Worm (Caenorhabditis elegans): ENCODE data around the gene mrpl-22.
A peak's percentile ranks its signal among the peaks of the same experiment; 100 is the strongest.

The mrpl-22 gene

ce11 chrIII:10638339-10639021, 23.2 kb downstream of the mrpl-22 start, which contains the start of gene Y39A1A.27:
Gene Y39A1A.27, plus strand, starts transcription at chrIII:10638971.
- TF ChIP-seq sem-4 (tag; optimal IDR thresholded peaks at IDR 0.05) (no peak), unc-55 (GFP tag; optimal IDR thresholded peaks at IDR 0.05) (peak; percentile 60), ztf-4 (tag; optimal IDR thresholded peaks at IDR 0.05) (no peak)

ce11 chrIII:10642781-10643180, 27.5 kb downstream of the mrpl-22 start, which contains the start of the genes dhs-11 and orc-1:
Gene dhs-11, minus strand, starts transcription at chrIII:10642865.
Gene orc-1, plus strand, starts transcription at chrIII:10643129.
- TF ChIP-seq sma-9 (GFP tag; optimal IDR thresholded peaks at IDR 0.05) (no peak), sma-9 (tag; optimal IDR thresholded peaks at IDR 0.05) (no peak), unc-62 (GFP tag; optimal IDR thresholded peaks at IDR 0.05) (no peak), ceh-16 (tag; optimal IDR thresholded peaks at IDR 0.05) (no peak), elt-1 (tag; optimal IDR thresholded peaks at IDR 0.05) (no peak), C34F6.9 (tag; optimal IDR thresholded peaks at IDR 0.05) (peak; percentile 77), nhr-129 (tag; optimal IDR thresholded peaks at IDR 0.05) (peak; percentile 51), nhr-21 (tag; optimal IDR thresholded peaks at IDR 0.05) (peak; percentile 10), elt-3 (tag; optimal IDR thresholded peaks at IDR 0.05) (no peak), crh-2 (tag; optimal IDR thresholded peaks at IDR 0.05) (peak; percentile 25), egl-27 (tag; optimal IDR thresholded peaks at IDR 0.05) (no peak), peb-1 (tag; optimal IDR thresholded peaks at IDR 0.05) (no peak), skn-1 (tag; optimal IDR thresholded peaks at IDR 0.05) (no peak), ztf-11 (tag; optimal IDR thresholded peaks at IDR 0.05) (no peak), alr-1 (tag; optimal IDR thresholded peaks at IDR 0.05) (no peak), ZK546.5 (tag; optimal IDR thresholded peaks at IDR 0.05) (no peak), fos-1 (tag; optimal IDR thresholded peaks at IDR 0.05) (peak; percentile 13), lin-11 (tag; optimal IDR thresholded peaks at IDR 0.05) (peak; percentile 52), ztf-1 (GFP tag; conservative IDR thresholded peaks at IDR 0.05) (no peak), ama-1 (optimal IDR thresholded peaks at IDR 0.05) (no peak), nhr-25 (tag; optimal IDR thresholded peaks at IDR 0.05) (peak; percentile 50), snpc-4 (tag; optimal IDR thresholded peaks at IDR 0.05) (no peak), lsy-2 (tag; optimal IDR thresholded peaks at IDR 0.05) (peak; percentile 91 to 99), gmeb-1 (tag; optimal IDR thresholded peaks at IDR 0.05) (peak; percentile 87), mab-5 (tag; optimal IDR thresholded peaks at IDR 0.05) (no peak), unc-55 (GFP tag; optimal IDR thresholded peaks at IDR 0.05) (peak; percentile 82), zag-1 (tag; optimal IDR thresholded peaks at IDR 0.05) (no peak), ztf-4 (tag; optimal IDR thresholded peaks at IDR 0.05) (no peak), nhr-10 (tag; optimal IDR thresholded peaks at IDR 0.05) (no peak), sma-3 (GFP tag; optimal IDR thresholded peaks at IDR 0.05) (peak; percentile 15), nhr-11 (tag; optimal IDR thresholded peaks at IDR 0.05) (no peak), nhr-77 (tag; optimal IDR thresholded peaks at IDR 0.05) (no peak), mbf-1 (tag; optimal IDR thresholded peaks at IDR 0.05) (no peak), lin-13 (GFP tag; optimal IDR thresholded peaks at IDR 0.05) (peak; percentile 37), nhr-23 (tag; optimal IDR thresholded peaks at IDR 0.05) (no peak)

- TF ChIP-seq ceh-16 (tag; optimal IDR thresholded peaks at IDR 0.05): no peak
- TF ChIP-seq C34F6.9 (tag; optimal IDR thresholded peaks at IDR 0.05): peak; percentile 19
- peak in 1 of 2 experiments; percentile 45 for TF ChIP-seq lsy-2 (tag; optimal IDR thresholded peaks at IDR 0.05)
Observed at ce11 chrIII:10646094-10646493, 30.8 kb downstream of the mrpl-22 start, which contains the start of gene orc-4. Gene orc-4, plus strand, starts transcription at chrIII:10646170.

ce11 chrIII:10649219-10649618, 34.0 kb downstream of the mrpl-22 start, which contains the start of gene emg-1:
Gene emg-1, plus strand, starts transcription at chrIII:10649519.
- TF ChIP-seq ztf-11 (tag; optimal IDR thresholded peaks at IDR 0.05) (no peak), lin-39 (tag; optimal IDR thresholded peaks at IDR 0.05) (no peak), aly-2 (tag; optimal IDR thresholded peaks at IDR 0.05) (no peak), nhr-77 (tag; optimal IDR thresholded peaks at IDR 0.05) (no peak), nhr-11 (tag; optimal IDR thresholded peaks at IDR 0.05) (no peak), C34F6.9 (tag; optimal IDR thresholded peaks at IDR 0.05) (no peak), snpc-4 (tag; optimal IDR thresholded peaks at IDR 0.05) (no peak), ceh-16 (tag; optimal IDR thresholded peaks at IDR 0.05) (no peak), ama-1 (optimal IDR thresholded peaks at IDR 0.05) (no peak), ztf-1 (GFP tag; conservative IDR thresholded peaks at IDR 0.05) (no peak), ceh-82 (tag; optimal IDR thresholded peaks at IDR 0.05) (no peak), lin-13 (GFP tag; optimal IDR thresholded peaks at IDR 0.05) (no peak), lsy-2 (tag; optimal IDR thresholded peaks at IDR 0.05) (no peak)
